Fruit fly (Drosophila melanogaster) whole organism, prepupa: ENCODE results near the gene AstA-R2.
A peak's percentile ranks its signal among the peaks of the same experiment; 100 is the strongest.

Experiments
- CG34406 ChIP-seq: fragments of 200-800 bp; sonication (Bioruptor generic); optimal IDR thresholded peaks from 3 replicates; lab custom pipeline; 2016; ENCODE audit warnings: missing biosample characterization, missing genetic modification characterization
- Eip75B ChIP-seq: fragments of 200-800 bp; sonication (Bioruptor generic); optimal IDR thresholded peaks from 3 replicates; lab custom pipeline; 2016; ENCODE audit warnings: missing biosample characterization, missing genetic modification characterization
- Lpt ChIP-seq: fragments of 200-800 bp; sonication (Bioruptor generic); optimal IDR thresholded peaks from 3 replicates; lab custom pipeline; 2016; ENCODE audit warnings: missing biosample characterization, missing genetic modification characterization
- achi ChIP-seq: fragments of 200-800 bp; sonication (Bioruptor generic); optimal IDR thresholded peaks from 3 replicates; lab custom pipeline; 2016; ENCODE audit warnings: missing biosample characterization, missing genetic modification characterization
- fkh ChIP-seq: fragments of 200-800 bp; sonication (Bioruptor generic); optimal IDR thresholded peaks from 3 replicates; lab custom pipeline; 2017; ENCODE audit warnings: missing biosample characterization, mild to moderate bottlenecking, missing genetic modification characterization, moderate library complexity
- salr ChIP-seq, 2 experiments: fragments of 200-800 bp; sonication (Bioruptor generic); optimal IDR thresholded peaks; 3 replicates each; lab custom pipeline; 2016 to 2018; ENCODE audit warnings: missing biosample characterization in 2 of 2, missing genetic modification characterization in 2 of 2, mild to moderate bottlenecking in 1 of 2
- topi ChIP-seq: fragments of 200-800 bp; sonication (Bioruptor generic); optimal IDR thresholded peaks from 3 replicates; lab custom pipeline; 2016; ENCODE audit warnings: missing biosample characterization, missing genetic modification characterization

Gene AstA-R2

dm6 chr3R:28687969-28688368 lies 56.6 kb downstream of the AstA-R2 start:
- TF ChIP-seq salr (GFP tag; optimal IDR thresholded peaks at IDR 0.05; lab: Kevin White, UChicago) (no peak), CG34406 (GFP tag; lab: Kevin White, UChicago) (no peak), Lpt (no peak), topi (no peak), Eip75B (no peak), achi (no peak), fkh (peak; percentile 12)
